Fruit fly (Drosophila melanogaster) whole organism, embryonic: ENCODE results near the gene meigo.
A peak's percentile ranks its signal among the peaks of the same experiment; 100 is the strongest.

ENCODE experiments used
- ATbp ChIP-seq: fragments of 200-800 bp; sonication (Bioruptor generic); optimal IDR thresholded peaks from 2 replicates; lab custom pipeline; 2017; ENCODE audit warnings: missing biosample characterization, mild to moderate bottlenecking, missing genetic modification characterization, missing genetic modification reagents
- Adf1 ChIP-seq: fragments of 200-800 bp; sonication (Bioruptor generic); IDR thresholded peaks from 2 replicates; pipeline ENCODE4 v1.3.6; 2022; ENCODE audit warnings: missing biosample characterization, missing genetic modification characterization
- Aef1 ChIP-seq: fragments of 200-800 bp; sonication (Bioruptor generic); IDR thresholded peaks from 3 replicates; pipeline ENCODE4 v1.3.6; 2022; ENCODE audit warnings: missing biosample characterization, missing genetic modification characterization
- CG10147 ChIP-seq: fragments of 200-800 bp; sonication (Bioruptor generic); optimal IDR thresholded peaks from 2 replicates; lab custom pipeline; 2019; ENCODE audit warnings: missing biosample characterization, mild to moderate bottlenecking, missing genetic modification characterization, moderate library complexity
- CG10462 ChIP-seq: fragments of 200-800 bp; sonication (Bioruptor generic); optimal IDR thresholded peaks from 2 replicates; lab custom pipeline; 2016; ENCODE audit warnings: missing biosample characterization, missing genetic modification characterization
- CG1233 ChIP-seq: fragments of 200-800 bp; sonication (Bioruptor generic); optimal IDR thresholded peaks from 4 replicates; lab custom pipeline; 2018; ENCODE audit warnings: missing biosample characterization, mild to moderate bottlenecking, missing genetic modification characterization
- CG13123 ChIP-seq: fragments of 200-800 bp; sonication (Bioruptor generic); optimal IDR thresholded peaks from 2 replicates; lab custom pipeline; 2016; ENCODE audit warnings: missing biosample characterization, missing genetic modification characterization
- CG13894 ChIP-seq: fragments of 200-800 bp; sonication (Bioruptor generic); optimal IDR thresholded peaks from 3 replicates; lab custom pipeline; 2018; ENCODE audit warnings: missing biosample characterization, mild to moderate bottlenecking, missing genetic modification characterization, moderate library complexity
- CG1602 ChIP-seq: fragments of 200-800 bp; sonication (Bioruptor generic); optimal IDR thresholded peaks from 3 replicates; lab custom pipeline; 2016; ENCODE audit warnings: missing biosample characterization, missing genetic modification characterization
- CG18011 ChIP-seq: fragments of 200-800 bp; sonication (Bioruptor generic); optimal IDR thresholded peaks from 2 replicates; lab custom pipeline; 2017; ENCODE audit warnings: missing biosample characterization, missing genetic modification characterization, mild to moderate bottlenecking, moderate library complexity, missing genotype
- CG4854 ChIP-seq: fragments of 200-800 bp; sonication (Bioruptor generic); optimal IDR thresholded peaks from 2 replicates; lab custom pipeline; 2016; ENCODE audit warnings: missing biosample characterization, missing genetic modification characterization, inconsistent platforms
- CG6813 ChIP-seq: fragments of 200-800 bp; sonication (Bioruptor generic); optimal IDR thresholded peaks from 2 replicates; lab custom pipeline; 2017; ENCODE audit warnings: missing biosample characterization, missing genetic modification characterization, mild to moderate bottlenecking, moderate library complexity, missing genetic modification reagents
- CG7556 ChIP-seq: fragments of 200-800 bp; sonication (Bioruptor generic); optimal IDR thresholded peaks from 2 replicates; lab custom pipeline; 2017; ENCODE audit warnings: missing biosample characterization, mild to moderate bottlenecking, missing genetic modification characterization
- CG7745 ChIP-seq: fragments of 200-800 bp; sonication (Bioruptor generic); optimal IDR thresholded peaks from 2 replicates; lab custom pipeline; 2018; ENCODE audit warnings: missing biosample characterization, mild to moderate bottlenecking, missing genetic modification characterization, moderate library complexity
- CG8478 ChIP-seq: fragments of >200 bp; optimal IDR thresholded peaks from 2 replicates; lab custom pipeline; 2018
- CG9609 ChIP-seq: fragments of 200-800 bp; sonication (Bioruptor generic); optimal IDR thresholded peaks from 3 replicates; lab custom pipeline; 2016; ENCODE audit warnings: missing biosample characterization, missing genetic modification characterization
- CkIIα-i1 ChIP-seq: fragments of 200-800 bp; sonication (Bioruptor generic); IDR thresholded peaks from 2 replicates; pipeline ENCODE4 v1.3.6; 2022; ENCODE audit warnings: missing biosample characterization, missing genetic modification characterization
- E2f2 ChIP-seq: fragments of 200-800 bp; sonication (Bioruptor generic); IDR thresholded peaks from 2 replicates; pipeline ENCODE4 v1.3.6; 2022; ENCODE audit warnings: missing biosample characterization, missing genetic modification characterization
- Eip74EF ChIP-seq, 2 experiments: fragments of 200-800 bp in 1 of 2; fragments of >200 bp in 1 of 2; sonication (Bioruptor generic) in 1 of 2; optimal IDR thresholded peaks; 2 replicates each; lab custom pipeline; 2017 to 2019; ENCODE audit warnings: missing biosample characterization in 2 of 2, missing genetic modification characterization in 2 of 2, mild to moderate bottlenecking in 1 of 2, moderate library complexity in 1 of 2
- Fer1 ChIP-seq: fragments of 200-800 bp; sonication (Bioruptor generic); optimal IDR thresholded peaks from 2 replicates; lab custom pipeline; 2017; ENCODE audit warnings: missing biosample characterization, mild to moderate bottlenecking, missing genetic modification characterization
- Hand ChIP-seq: fragments of 200-800 bp; sonication (Bioruptor generic); optimal IDR thresholded peaks from 2 replicates; lab custom pipeline; 2017; ENCODE audit warnings: mild to moderate bottlenecking, missing biosample characterization, missing genetic modification reagents, missing genetic modification characterization
- Lim3 ChIP-seq: fragments of 200-800 bp; sonication (Bioruptor generic); IDR thresholded peaks from 2 replicates; pipeline ENCODE4 v1.3.6; 2022; ENCODE audit warnings: missing biosample characterization, missing genetic modification characterization
- Max ChIP-seq: fragments of 200-800 bp; sonication (Bioruptor generic); optimal IDR thresholded peaks from 2 replicates; lab custom pipeline; 2016; ENCODE audit warnings: missing biosample characterization, mild to moderate bottlenecking, missing genetic modification characterization
- Nf-YB ChIP-seq: fragments of 200-800 bp; sonication (Bioruptor generic); optimal IDR thresholded peaks from 3 replicates; lab custom pipeline; 2019; ENCODE audit warnings: missing biosample characterization, mild to moderate bottlenecking, missing genetic modification characterization, moderate library complexity
- Oli ChIP-seq: fragments of 200-800 bp; sonication (Bioruptor generic); optimal IDR thresholded peaks from 2 replicates; lab custom pipeline; 2018; ENCODE audit warnings: missing biosample characterization, mild to moderate bottlenecking, missing genetic modification characterization, moderate library complexity
- Scr ChIP-seq: fragments of 200-800 bp; sonication (Bioruptor generic); IDR thresholded peaks from 2 replicates; pipeline ENCODE4 v1.3.6; 2022; ENCODE audit warnings: missing biosample characterization, missing genetic modification characterization; ENCODE audit not compliant: partially characterized antibody
- Spps ChIP-seq: fragments of 200-800 bp; sonication (Bioruptor generic); optimal IDR thresholded peaks from 2 replicates; lab custom pipeline; 2018; ENCODE audit warnings: missing biosample characterization, mild to moderate bottlenecking, missing genetic modification characterization
- Sry-β ChIP-seq: fragments of 200-800 bp; sonication (Bioruptor generic); optimal IDR thresholded peaks from 2 replicates; lab custom pipeline; 2018; ENCODE audit warnings: missing biosample characterization, mild to moderate bottlenecking, missing genetic modification characterization, moderate library complexity
- Sry-δ ChIP-seq: fragments of 200-800 bp; sonication (Bioruptor generic); optimal IDR thresholded peaks from 2 replicates; lab custom pipeline; 2016; ENCODE audit warnings: missing biosample characterization, missing genetic modification characterization
- ac ChIP-seq: fragments of 200-800 bp; sonication (Bioruptor generic); optimal IDR thresholded peaks from 3 replicates; lab custom pipeline; 2017; ENCODE audit warnings: missing biosample characterization, mild to moderate bottlenecking, missing genetic modification characterization
- ase ChIP-seq: fragments of 200-800 bp; sonication (Bioruptor generic); IDR thresholded peaks from 3 replicates; pipeline ENCODE4 v1.3.6; 2022; ENCODE audit warnings: missing biosample characterization, missing genetic modification characterization
- bowl ChIP-seq: fragments of 200-800 bp; sonication (Bioruptor generic); IDR thresholded peaks from 2 replicates; pipeline ENCODE4 v1.3.6; 2022; ENCODE audit warnings: missing biosample characterization, missing genetic modification characterization
- chm ChIP-seq: fragments of 200-800 bp; sonication (Bioruptor generic); IDR thresholded peaks from 2 replicates; pipeline ENCODE4 v1.3.6; 2022; ENCODE audit warnings: missing biosample characterization, missing genetic modification characterization
- corto ChIP-seq: fragments of 200-800 bp; sonication (Bioruptor generic); optimal IDR thresholded peaks from 2 replicates; lab custom pipeline; 2016; ENCODE audit warnings: missing biosample characterization, mild to moderate bottlenecking, missing genetic modification characterization, moderate library complexity
- gfzf ChIP-seq: fragments of 200-800 bp; sonication (Bioruptor generic); optimal IDR thresholded peaks from 2 replicates; lab custom pipeline; 2016; ENCODE audit warnings: missing biosample characterization, mild to moderate bottlenecking, missing genetic modification characterization, moderate library complexity
- gsb ChIP-seq: fragments of 200-800 bp; sonication (Bioruptor generic); IDR thresholded peaks from 2 replicates; pipeline ENCODE4 v1.3.6; 2022; ENCODE audit warnings: missing biosample characterization, missing genetic modification characterization
- gsb-n ChIP-seq: fragments of 200-800 bp; sonication (Bioruptor generic); optimal IDR thresholded peaks from 3 replicates; lab custom pipeline; 2018; ENCODE audit warnings: missing biosample characterization, mild to moderate bottlenecking, missing genetic modification characterization
- ken ChIP-seq: fragments of 200-800 bp; sonication (Bioruptor generic); IDR thresholded peaks from 3 replicates; pipeline ENCODE4 v1.3.6; 2022; ENCODE audit warnings: missing biosample characterization, missing genetic modification characterization
- mld ChIP-seq: fragments of 200-800 bp; sonication (Bioruptor generic); IDR thresholded peaks from 3 replicates; pipeline ENCODE4 v1.3.6; 2022; ENCODE audit warnings: missing biosample characterization, missing genetic modification characterization; ENCODE audit not compliant: partially characterized antibody
- ranshi ChIP-seq: fragments of 200-800 bp; sonication (Bioruptor generic); IDR thresholded peaks from 2 replicates; pipeline ENCODE4 v1.3.6; 2022; ENCODE audit warnings: missing biosample characterization, missing genetic modification characterization
- row ChIP-seq: fragments of 200-800 bp; sonication (Bioruptor generic); IDR thresholded peaks from 3 replicates; pipeline ENCODE4 v1.3.6; 2022; ENCODE audit warnings: missing biosample characterization, missing genetic modification characterization
- run ChIP-seq: fragments of 200-800 bp; sonication (Bioruptor generic); optimal IDR thresholded peaks from 3 replicates; lab custom pipeline; 2018; ENCODE audit warnings: missing biosample characterization, mild to moderate bottlenecking, missing genetic modification characterization
- scrt ChIP-seq: fragments of 200-800 bp; sonication (Bioruptor generic); optimal IDR thresholded peaks from 2 replicates; lab custom pipeline; 2018; ENCODE audit warnings: missing biosample characterization, mild to moderate bottlenecking, missing genetic modification characterization, moderate library complexity
- so ChIP-seq: fragments of 200-800 bp; sonication (Bioruptor generic); IDR thresholded peaks from 3 replicates; pipeline ENCODE4 v1.3.6; 2022; ENCODE audit warnings: missing biosample characterization, missing genetic modification characterization
- tin ChIP-seq: fragments of 200-800 bp; sonication (Bioruptor generic); optimal IDR thresholded peaks from 3 replicates; lab custom pipeline; 2016; ENCODE audit warnings: missing biosample characterization, missing genetic modification characterization
- twi ChIP-seq: fragments of 200-800 bp; optimal IDR thresholded peaks from 2 replicates; lab custom pipeline; 2019; ENCODE audit warnings: missing biosample characterization, mild to moderate bottlenecking, missing genetic modification characterization, moderate library complexity
- vfl ChIP-seq: fragments of 200-800 bp; sonication (Bioruptor generic); optimal IDR thresholded peaks from 2 replicates; lab custom pipeline; 2016; ENCODE audit warnings: missing biosample characterization, missing genetic modification characterization
- wdn ChIP-seq: fragments of 200-800 bp; sonication (Bioruptor generic); IDR thresholded peaks from 2 replicates; pipeline ENCODE4 v1.3.6; 2022; ENCODE audit warnings: missing biosample characterization, missing genetic modification characterization
- zen2 ChIP-seq: fragments of 200-800 bp; sonication (Bioruptor generic); IDR thresholded peaks from 3 replicates; pipeline ENCODE4 v1.3.6; 2022; ENCODE audit warnings: missing biosample characterization, missing genetic modification characterization; ENCODE audit not compliant: partially characterized antibody

The meigo gene

DNA sequence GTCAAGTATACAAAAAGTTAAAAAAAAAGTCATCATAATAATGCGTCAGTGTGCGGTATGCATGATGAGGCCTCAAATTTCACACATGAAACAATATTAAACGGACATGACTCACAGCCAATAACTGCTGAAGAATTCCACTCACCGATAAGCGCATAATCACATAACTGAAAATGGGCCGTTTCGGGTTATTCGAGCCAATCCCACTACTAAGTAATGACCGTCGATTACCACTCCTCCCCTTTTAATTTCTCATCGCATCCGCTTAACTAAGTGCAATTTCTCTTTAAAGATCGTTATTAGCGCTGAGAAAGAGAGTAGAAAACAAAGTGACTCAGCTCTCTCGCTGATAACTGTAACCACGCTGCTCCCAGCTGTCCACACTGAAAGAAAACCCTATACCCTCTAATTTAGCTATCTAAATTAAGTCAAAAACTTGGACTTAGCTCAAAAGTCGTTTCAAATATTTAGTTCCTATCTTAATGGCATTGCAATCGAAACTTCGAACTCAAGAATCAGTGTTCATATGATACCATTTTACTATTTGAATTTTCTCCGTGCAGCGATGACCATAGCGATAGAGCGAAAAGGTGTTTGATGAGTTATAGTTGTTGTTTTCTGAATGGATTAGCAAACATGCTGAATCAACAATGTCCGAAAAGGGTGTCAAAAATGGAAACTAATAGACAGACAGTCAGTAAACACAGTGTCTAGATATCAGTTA, 25.2 kb upstream of the meigo start (continued):
- TF ChIP-seq Eip74EF (GFP tag; optimal IDR thresholded peaks at IDR 0.05; lab: Kevin White, UChicago) (peak in 1 of 2 experiments; percentile 92), run (peak; percentile 81), Max (GFP tag; lab: Kevin White, UChicago) (peak; percentile 51), Aef1 (peak; percentile 79), CG10147 (GFP tag; lab: Kevin White, UChicago) (peak; percentile 51), CG13123 (peak; percentile 80), CG18011 (GFP tag; lab: Kevin White, UChicago) (peak; percentile 75), gsb-n (tag; lab: Kevin White, UChicago) (peak; percentile 82), Scr (GFP tag; lab: Robert Waterston, UW) (no peak), Fer1 (GFP tag; lab: Kevin White, UChicago) (peak; percentile 91), Lim3 (GFP tag; lab: Robert Waterston, UW) (0 out of 2 replicates have a peak, but pooled peaks have one; percentile 19), Adf1 (GFP tag; lab: Robert Waterston, UW) (no peak; the same call in 1 of the 2 replicates), chm (GFP tag; lab: Robert Waterston, UW) (peak; percentile 89), twi (peak; percentile 45), wdn (peak; percentile 84), tin (peak; percentile 81), Hand (GFP tag; lab: Kevin White, UChicago) (peak; percentile 77), gfzf (GFP tag; lab: Kevin White, UChicago) (no peak), CG1602 (peak; percentile 75), corto (GFP tag; lab: Kevin White, UChicago) (no peak), Nf-YB (GFP tag; lab: Kevin White, UChicago) (peak; percentile 70), so (GFP tag; lab: Robert Waterston, UW) (peak; percentile 83), CkIIα-i1 (no peak; the same call in 1 of the 2 replicates), Sry-δ (peak; percentile 59), CG4854 (GFP tag; lab: Kevin White, UChicago) (peak; percentile 78), Spps (tag; lab: Kevin White, UChicago) (peak; percentile 82), scrt (GFP tag; lab: Kevin White, UChicago) (peak; percentile 84), E2f2 (peak; percentile 63), CG1233 (peak; percentile 67), bowl (GFP tag; lab: Robert Waterston, UW) (peak; percentile 70), zen2 (GFP tag; lab: Robert Waterston, UW) (no peak), ac (GFP tag; lab: Kevin White, UChicago) (peak; percentile 75), vfl (GFP tag; lab: Kevin White, UChicago) (peak; percentile 78), mld (GFP tag; lab: Robert Waterston, UW) (no peak), CG10462 (GFP tag; lab: Kevin White, UChicago) (peak; percentile 74), CG7556 (GFP tag; lab: Kevin White, UChicago) (peak; percentile 85), ranshi (peak; percentile 89), ken (peak; percentile 82), CG6813 (GFP tag; lab: Kevin White, UChicago) (peak; percentile 91), ATbp (GFP tag; lab: Kevin White, UChicago) (peak; percentile 94), CG13894 (tag; lab: Kevin White, UChicago) (peak; percentile 21), CG7745 (peak; percentile 42), CG9609 (peak; percentile 87), row (GFP tag; lab: Robert Waterston, UW) (peak; percentile 88), Oli (peak; percentile 90), CG8478 (lab: Kevin White, UChicago) (no peak), ase (GFP tag; lab: Robert Waterston, UW) (peak; percentile 86), gsb (GFP tag; lab: Robert Waterston, UW) (peak; percentile 76), Sry-β (GFP tag; lab: Kevin White, UChicago) (peak; percentile 50)
